Worm (Caenorhabditis elegans) whole organism, late embryonic: ENCODE data around the gene unc-23.

Experiments used
- C38D4.7 ChIP-seq: fragments of 200-800 bp; sonication (Bioruptor generic); optimal IDR thresholded peaks from 2 replicates; lab custom pipeline; 2018; ENCODE audit warnings: mild to moderate bottlenecking, missing genetic modification characterization, moderate library complexity, missing compliant biosample characterization
- F13H6.1 ChIP-seq: sonication (generic microtip); optimal IDR thresholded peaks from 2 replicates; lab custom pipeline; 2016; ENCODE audit warnings: missing genetic modification characterization, missing compliant biosample characterization
- K02D7.2 ChIP-seq: sonication (generic microtip); optimal IDR thresholded peaks from 2 replicates; lab custom pipeline; 2017; ENCODE audit warnings: mild to moderate bottlenecking, missing genetic modification characterization, missing compliant biosample characterization
- Y22D7AL.16 ChIP-seq: sonication (generic microtip); optimal IDR thresholded peaks from 2 replicates; lab custom pipeline; 2016; ENCODE audit warnings: missing genetic modification characterization, missing compliant biosample characterization
- ceh-14 ChIP-seq: sonication (generic microtip); optimal IDR thresholded peaks from 2 replicates; lab custom pipeline; 2016; ENCODE audit warnings: missing genotype, missing genetic modification characterization, missing compliant biosample characterization
- ceh-18 ChIP-seq: sonication (generic microtip); optimal IDR thresholded peaks from 2 replicates; lab custom pipeline; 2016; ENCODE audit warnings: missing genetic modification characterization, missing compliant biosample characterization
- ceh-19 ChIP-seq: fragments of 200-800 bp; sonication (Bioruptor generic); optimal IDR thresholded peaks from 2 replicates; lab custom pipeline; 2018; ENCODE audit warnings: mild to moderate bottlenecking, missing genetic modification characterization, missing compliant biosample characterization
- ceh-2 ChIP-seq: sonication (generic microtip); optimal IDR thresholded peaks from 2 replicates; lab custom pipeline; 2016; ENCODE audit warnings: missing genotype, missing genetic modification characterization, missing compliant biosample characterization
- ceh-30 ChIP-seq: fragments of 150-350 bp; optimal IDR thresholded peaks from 2 replicates; lab custom pipeline; 2014; ENCODE audit warnings: missing biosample characterization, missing genetic modification characterization
- ceh-48 ChIP-seq: sonication (generic microtip); optimal IDR thresholded peaks from 2 replicates; lab custom pipeline; 2016; ENCODE audit warnings: missing genetic modification characterization, inconsistent platforms, missing compliant biosample characterization
- ceh-6 ChIP-seq: fragments of 200-800 bp; sonication (Bioruptor generic); optimal IDR thresholded peaks from 2 replicates; lab custom pipeline; 2018; ENCODE audit warnings: mild to moderate bottlenecking, missing genetic modification characterization, missing compliant biosample characterization
- ceh-9 ChIP-seq: sonication (generic microtip); optimal IDR thresholded peaks from 2 replicates; lab custom pipeline; 2016; ENCODE audit warnings: mild to moderate bottlenecking, missing genetic modification characterization, inconsistent platforms, missing compliant biosample characterization
- che-1 ChIP-seq: sonication (generic microtip); optimal IDR thresholded peaks from 2 replicates; lab custom pipeline; 2016; ENCODE audit warnings: mild to moderate bottlenecking, missing genetic modification characterization, missing compliant biosample characterization
- dmd-4 ChIP-seq: sonication (generic microtip); optimal IDR thresholded peaks from 2 replicates; lab custom pipeline; 2016; ENCODE audit warnings: borderline replicate concordance, missing genetic modification characterization, missing compliant biosample characterization
- elt-4 ChIP-seq: sonication (generic microtip); optimal IDR thresholded peaks from 2 replicates; lab custom pipeline; 2016; ENCODE audit warnings: missing genetic modification characterization, missing compliant biosample characterization
- fax-1 ChIP-seq: sonication (generic microtip); optimal IDR thresholded peaks from 2 replicates; lab custom pipeline; 2016; ENCODE audit warnings: missing genotype, missing genetic modification characterization, missing compliant biosample characterization
- fkh-10 ChIP-seq: fragments of 150-350 bp; optimal IDR thresholded peaks from 2 replicates; lab custom pipeline; 2014; ENCODE audit warnings: missing biosample characterization, missing genetic modification reagents, missing genetic modification characterization
- gmeb-2 ChIP-seq: sonication (generic microtip); optimal IDR thresholded peaks from 2 replicates; lab custom pipeline; 2016; ENCODE audit warnings: missing genetic modification characterization, inconsistent platforms, missing compliant biosample characterization
- hlh-13 ChIP-seq: fragments of 200-800 bp; sonication (Bioruptor generic); optimal IDR thresholded peaks from 2 replicates; lab custom pipeline; 2018; ENCODE audit warnings: mild to moderate bottlenecking, missing genetic modification characterization, missing compliant biosample characterization
- hlh-30 ChIP-seq: sonication (generic microtip); optimal IDR thresholded peaks from 2 replicates; lab custom pipeline; 2017; ENCODE audit warnings: antibody characterized with exemption, missing genetic modification characterization, missing compliant biosample characterization; ENCODE audit not compliant: insufficient read depth
- hlh-6 ChIP-seq: sonication (generic microtip); optimal IDR thresholded peaks from 2 replicates; lab custom pipeline; 2016; ENCODE audit warnings: missing genotype, missing genetic modification characterization, missing compliant biosample characterization
- hlh-8 ChIP-seq: sonication (generic microtip); optimal IDR thresholded peaks from 2 replicates; lab custom pipeline; 2016; ENCODE audit warnings: missing genotype, missing genetic modification characterization, missing compliant biosample characterization
- madf-2 ChIP-seq: sonication (generic microtip); optimal IDR thresholded peaks from 2 replicates; lab custom pipeline; 2017; ENCODE audit warnings: missing genetic modification characterization, missing compliant biosample characterization
- nhr-11 ChIP-seq: fragments of 150-350 bp; optimal IDR thresholded peaks from 2 replicates; lab custom pipeline; 2014; ENCODE audit warnings: missing biosample characterization, missing genetic modification characterization
- nhr-232 ChIP-seq: sonication (generic microtip); optimal IDR thresholded peaks from 2 replicates; lab custom pipeline; 2016; ENCODE audit warnings: missing genetic modification characterization, missing compliant biosample characterization
- odd-2 ChIP-seq: sonication (generic microtip); optimal IDR thresholded peaks from 2 replicates; lab custom pipeline; 2017; ENCODE audit warnings: antibody characterized with exemption, mild to moderate bottlenecking, missing genetic modification characterization, missing compliant biosample characterization
- pax-1 ChIP-seq: fragments of 150-350 bp; optimal IDR thresholded peaks from 2 replicates; lab custom pipeline; 2014; ENCODE audit warnings: missing biosample characterization, missing genetic modification characterization
- rnt-1 ChIP-seq: sonication (generic microtip); optimal IDR thresholded peaks from 2 replicates; lab custom pipeline; 2016; ENCODE audit warnings: missing genetic modification characterization, missing compliant biosample characterization
- sox-4 ChIP-seq: sonication (generic microtip); optimal IDR thresholded peaks from 2 replicates; lab custom pipeline; 2017; ENCODE audit warnings: mild to moderate bottlenecking, missing genetic modification characterization, inconsistent platforms, missing compliant biosample characterization
- syd-9 ChIP-seq: sonication (generic microtip); optimal IDR thresholded peaks from 2 replicates; lab custom pipeline; 2016; ENCODE audit warnings: mild to moderate bottlenecking, missing genetic modification characterization, moderate library complexity, missing compliant biosample characterization
- tbx-2 ChIP-seq: sonication (generic microtip); optimal IDR thresholded peaks from 2 replicates; lab custom pipeline; 2016; ENCODE audit warnings: missing genetic modification characterization, missing compliant biosample characterization
- tbx-7 ChIP-seq: sonication (generic microtip); optimal IDR thresholded peaks from 2 replicates; lab custom pipeline; 2016; ENCODE audit warnings: missing genotype, missing genetic modification characterization, missing compliant biosample characterization
- unc-3 ChIP-seq, 2 experiments: fragments of 200-800 bp in 1 of 2; sonication (Bioruptor generic) in 1 of 2; sonication (generic microtip) in 1 of 2; conservative IDR thresholded peaks in 1 of 2; optimal IDR thresholded peaks in 1 of 2; 2 replicates each; pipeline versions ENCODE4 v1.3.6 to Lab custom; 2016 to 2022; ENCODE audit warnings: missing compliant biosample characterization in 2 of 2, missing genetic modification characterization in 2 of 2, missing genetic modification reagents in 1 of 2
- unc-55 ChIP-seq: sonication (generic microtip); optimal IDR thresholded peaks from 2 replicates; lab custom pipeline; 2017; ENCODE audit warnings: missing biosample characterization, missing genetic modification reagents, missing genetic modification characterization
- ztf-16 ChIP-seq: sonication (generic microtip); optimal IDR thresholded peaks from 2 replicates; lab custom pipeline; 2017; ENCODE audit warnings: missing genetic modification characterization, missing compliant biosample characterization

The unc-23 gene

ce11 chrV:8984783-8985182 is 48.6 kb downstream of the unc-23 start:
- TF ChIP-seq rnt-1 (tag; lab: Kevin White, UChicago): no peak
- TF ChIP-seq tbx-7 (tag; lab: Kevin White, UChicago): no peak
- no peak for TF ChIP-seq ceh-19 (GFP tag; lab: Kevin White, UChicago)
- no peak for TF ChIP-seq nhr-232
- no peak for TF ChIP-seq dmd-4 (tag; lab: Kevin White, UChicago)
- no peak for TF ChIP-seq fkh-10 (GFP tag; lab: Kevin White, UChicago)
- no peak for TF ChIP-seq sox-4 (tag; lab: Kevin White, UChicago)
- TF ChIP-seq ceh-30: no peak

ce11 chrV:8985740-8986139 is 49.6 kb downstream of the unc-23 start, which contains the start of gene str-85:
Gene str-85, minus strand, starts transcription at chrV:8985840.
- TF ChIP-seq nhr-11: no peak
- TF ChIP-seq rnt-1 (tag; lab: Kevin White, UChicago): no peak
- TF ChIP-seq pax-1 (tag; lab: Kevin White, UChicago): no peak
- no peak for TF ChIP-seq unc-3 (GFP tag; conservative IDR thresholded peaks at IDR 0.05; lab: Robert Waterston, UW)
- no peak for TF ChIP-seq unc-3 (tag; optimal IDR thresholded peaks at IDR 0.05; lab: Kevin White, UChicago)
- TF ChIP-seq madf-2 (tag; lab: Kevin White, UChicago): no peak
- TF ChIP-seq gmeb-2 (tag; lab: Kevin White, UChicago): no peak
- TF ChIP-seq Y22D7AL.16: no peak
- no peak for TF ChIP-seq hlh-30 (tag; lab: Kevin White, UChicago)
- TF ChIP-seq ceh-9: no peak
- TF ChIP-seq K02D7.2: no peak
- TF ChIP-seq ztf-16 (tag; lab: Kevin White, UChicago): no peak
- no peak for TF ChIP-seq odd-2 (tag; lab: Kevin White, UChicago)
- TF ChIP-seq hlh-8 (tag; lab: Kevin White, UChicago): no peak
- TF ChIP-seq hlh-13 (GFP tag; lab: Kevin White, UChicago): no peak
- no peak for TF ChIP-seq ceh-18 (tag; lab: Kevin White, UChicago)
- no peak for TF ChIP-seq nhr-232

- TF ChIP-seq ceh-6 (GFP tag; lab: Kevin White, UChicago) (no peak), elt-4 (no peak), hlh-6 (tag; lab: Kevin White, UChicago) (no peak), F13H6.1 (tag; lab: Kevin White, UChicago) (no peak), syd-9 (no peak), ceh-48 (tag; lab: Kevin White, UChicago) (no peak), hlh-30 (tag; lab: Kevin White, UChicago) (no peak), nhr-11 (no peak), che-1 (no peak), ceh-19 (GFP tag; lab: Kevin White, UChicago) (no peak), unc-55 (no peak), ceh-14 (no peak), tbx-2 (tag; lab: Kevin White, UChicago) (no peak), ceh-9 (no peak), fax-1 (tag; lab: Kevin White, UChicago) (no peak), ceh-2 (tag; lab: Kevin White, UChicago) (no peak), K02D7.2 (no peak), C38D4.7 (no peak)
These were observed 51.9 kb downstream of the unc-23 start, which contains the start of gene str-87 for ce11 chrV:8988104-8988503. Gene str-87, minus strand, starts transcription at chrV:8988204.
